Worm (Caenorhabditis elegans): Measurements from ENCODE around the gene hsp-60.

Gene hsp-60

DNA sequence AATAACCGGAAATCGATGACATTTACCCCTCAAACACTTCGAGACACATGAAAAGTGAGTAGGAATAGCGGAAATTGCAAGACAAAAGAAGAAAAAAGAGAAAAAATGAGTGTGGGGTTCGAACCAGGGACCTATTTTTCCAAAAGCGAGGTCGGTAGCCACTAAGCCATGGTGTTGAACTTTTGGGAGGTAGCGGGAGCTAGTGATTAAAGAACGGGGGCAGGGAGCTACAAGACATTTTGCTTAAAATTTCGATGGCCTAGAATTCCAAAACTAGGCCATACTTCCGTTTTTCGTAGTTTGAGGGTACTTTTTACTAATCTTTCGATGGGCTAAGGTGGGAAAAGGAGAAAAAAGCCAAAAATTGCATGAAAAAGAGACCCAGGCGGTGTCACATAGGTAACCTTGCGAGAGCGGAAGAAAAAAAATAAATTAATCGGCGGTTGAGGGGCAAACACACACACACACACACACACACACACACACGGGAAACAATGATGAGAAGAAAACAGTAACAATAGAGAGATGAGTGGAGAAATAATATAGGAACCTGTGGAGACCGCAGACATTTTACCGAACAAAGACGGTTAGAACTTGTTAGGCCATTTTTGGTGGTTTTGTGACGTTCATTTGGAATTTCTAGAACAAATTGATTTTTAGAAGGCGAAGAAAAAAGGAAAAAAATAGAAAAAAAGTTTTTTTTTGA, 17.9 kb upstream of the hsp-60 start (continued):
- TF ChIP-seq nhr-42 (GFP tag; IDR thresholded peaks at IDR 0.05) = peak; percentile 82
- TF ChIP-seq spr-1 (tag; optimal IDR thresholded peaks at IDR 0.05) = peak; percentile 45
- peak; percentile 95 for TF ChIP-seq Y105C5A.15 (GFP tag; IDR thresholded peaks at IDR 0.05)
- peak; percentile 91 for TF ChIP-seq Y75B8A.6 (GFP tag; IDR thresholded peaks at IDR 0.05)
- peak; percentile 56 for TF ChIP-seq dmd-6 (GFP tag; IDR thresholded peaks at IDR 0.05)
- peak; percentile 79; the same call in 1 of the 2 replicates for TF ChIP-seq ceh-44 (GFP tag; IDR thresholded peaks at IDR 0.05)
- TF ChIP-seq zfp-2 (tag; optimal IDR thresholded peaks at IDR 0.05) = no peak
- peak; percentile 35 for TF ChIP-seq T20F7.1 (GFP tag; optimal IDR thresholded peaks at IDR 0.05)
- TF ChIP-seq Y5F2A.4 (GFP tag; optimal IDR thresholded peaks at IDR 0.05) = peak; percentile 68
- peak; percentile 93 for TF ChIP-seq pha-4 (GFP tag; IDR thresholded peaks at IDR 0.05)
- TF ChIP-seq pha-4 (tag; optimal IDR thresholded peaks at IDR 0.05) = no peak
- TF ChIP-seq ceh-20 (GFP tag; IDR thresholded peaks at IDR 0.05) = peak; percentile 75
- peak; percentile 88 to 94 for TF ChIP-seq madf-5 (GFP tag; IDR thresholded peaks at IDR 0.05)
- TF ChIP-seq aha-1 (tag) = peak; percentile 92
- TF ChIP-seq nhr-6 (tag; optimal IDR thresholded peaks at IDR 0.05) = no peak
- no peak for TF ChIP-seq unc-39 (tag; optimal IDR thresholded peaks at IDR 0.05)
- TF ChIP-seq hlh-11 (tag; optimal IDR thresholded peaks at IDR 0.05) = peak; percentile 48
- peak; percentile 55 for TF ChIP-seq gei-8 (GFP tag; optimal IDR thresholded peaks at IDR 0.05)
- TF ChIP-seq daf-19 (GFP tag; conservative IDR thresholded peaks at IDR 0.05) = peak; percentile 74; the same call in 1 of the 2 replicates
- TF ChIP-seq dmd-8 (GFP tag; IDR thresholded peaks at IDR 0.05) = peak; percentile 95
- TF ChIP-seq nhr-48 (tag; optimal IDR thresholded peaks at IDR 0.05) = peak; percentile 21
- no peak for TF ChIP-seq F49E8.2 (tag; optimal IDR thresholded peaks at IDR 0.05; ENCODE audit: borderline replicate concordance)
- peak; percentile 62 for TF ChIP-seq spr-3 (GFP tag; optimal IDR thresholded peaks at IDR 0.05)
- TF ChIP-seq zip-2 (tag; optimal IDR thresholded peaks at IDR 0.05) = no peak
- TF ChIP-seq duxl-1 (tag; optimal IDR thresholded peaks at IDR 0.05; ENCODE audit: poor library complexity) = peak; percentile 76
- peak; percentile 46 for TF ChIP-seq mep-1 (tag; optimal IDR thresholded peaks at IDR 0.05)
- peak; percentile 85 for TF ChIP-seq mes-2 (tag; optimal IDR thresholded peaks at IDR 0.05; ENCODE audit: poor library complexity, severe bottlenecking)
- peak; percentile 85 for TF ChIP-seq madf-9 (GFP tag; conservative IDR thresholded peaks at IDR 0.05)
- TF ChIP-seq Y48G9A.11 (GFP tag; IDR thresholded peaks at IDR 0.05) = peak; percentile 88
- TF ChIP-seq nhr-102 (tag; optimal IDR thresholded peaks at IDR 0.05) = no peak
- no peak for TF ChIP-seq nhr-10 (tag; optimal IDR thresholded peaks at IDR 0.05)
- TF ChIP-seq nhr-28 (tag; optimal IDR thresholded peaks at IDR 0.05) = peak; percentile 53
- TF ChIP-seq ctbp-1 (GFP tag; IDR thresholded peaks at IDR 0.05) = peak; percentile 72
- peak; percentile 61 for TF ChIP-seq nhr-41 (GFP tag; IDR thresholded peaks at IDR 0.05)
- peak; percentile 86 for TF ChIP-seq lin-13 (GFP tag; optimal IDR thresholded peaks at IDR 0.05)
- TF ChIP-seq rbr-2 (tag; optimal IDR thresholded peaks at IDR 0.05) = peak; percentile 35
- peak; percentile 50 for TF ChIP-seq F10B5.3 (tag; optimal IDR thresholded peaks at IDR 0.05)

DNA sequence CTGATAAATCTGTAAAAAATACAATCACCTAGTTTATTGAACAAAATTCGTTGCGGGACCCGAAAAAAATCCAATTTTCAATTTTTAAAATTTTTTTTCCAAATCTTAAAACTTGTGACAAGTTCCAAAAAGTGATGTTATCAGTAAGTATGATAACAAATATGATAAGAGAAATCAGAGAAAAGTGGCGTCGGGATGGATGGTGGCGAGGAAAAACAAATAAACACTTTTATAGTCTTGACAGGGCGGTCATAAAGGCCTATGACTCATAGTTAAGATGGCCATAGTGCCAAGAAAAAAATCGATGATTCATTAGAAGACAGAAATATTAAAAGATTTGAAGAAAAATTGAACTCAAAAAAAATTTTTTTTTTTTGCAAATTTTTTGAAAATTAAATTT, 16.9 kb upstream of the hsp-60 start:
- peak; percentile 44 for TF ChIP-seq nhr-6 (tag; optimal IDR thresholded peaks at IDR 0.05)
- TF ChIP-seq tag-97 (GFP tag; IDR thresholded peaks at IDR 0.05) = no peak
- TF ChIP-seq hlh-11 (tag; optimal IDR thresholded peaks at IDR 0.05) = peak; percentile 37
- TF ChIP-seq F49E8.2 (tag; optimal IDR thresholded peaks at IDR 0.05; ENCODE audit: borderline replicate concordance) = no peak
- TF ChIP-seq hlh-30 (tag; optimal IDR thresholded peaks at IDR 0.05; ENCODE audit: insufficient read depth) = peak; percentile 50
- no peak for TF ChIP-seq dmd-8 (GFP tag; IDR thresholded peaks at IDR 0.05)
- TF ChIP-seq nhr-237 (tag; optimal IDR thresholded peaks at IDR 0.05) = no peak
- TF ChIP-seq mep-1 (tag; optimal IDR thresholded peaks at IDR 0.05) = no peak
- TF ChIP-seq php-3 (GFP tag; IDR thresholded peaks at IDR 0.05) = peak; percentile 84
- TF ChIP-seq dmd-9 (GFP tag; IDR thresholded peaks at IDR 0.05) = no peak
- no peak for TF ChIP-seq ces-1 (GFP tag; optimal IDR thresholded peaks at IDR 0.05)
- no peak for TF ChIP-seq lin-15B (tag; optimal IDR thresholded peaks at IDR 0.05)
- no peak for TF ChIP-seq ceh-62 (tag; optimal IDR thresholded peaks at IDR 0.05)
- TF ChIP-seq ceh-28 (tag; optimal IDR thresholded peaks at IDR 0.05) = no peak
- 0 out of 2 replicates have a peak, but pooled peaks have one; percentile 20 for TF ChIP-seq tra-1 (GFP tag; IDR thresholded peaks at IDR 0.05)
- TF ChIP-seq T20F7.1 (GFP tag; optimal IDR thresholded peaks at IDR 0.05) = peak; percentile 9
- no peak for TF ChIP-seq daf-16 (GFP tag; optimal IDR thresholded peaks at IDR 0.05)
- peak; percentile 93 for TF ChIP-seq daf-16 (tag; optimal IDR thresholded peaks at IDR 0.05)
- TF ChIP-seq egl-27 (tag; optimal IDR thresholded peaks at IDR 0.05) = no peak
- no peak for TF ChIP-seq spr-3 (GFP tag; optimal IDR thresholded peaks at IDR 0.05)
- TF ChIP-seq set-16 (GFP tag; IDR thresholded peaks at IDR 0.05) = no peak
